Worm (Caenorhabditis elegans) whole organism, young adult: ENCODE results near the gene pes-8.

Experiments used
- B0336.3 ChIP-seq: fragments of 200-800 bp; sonication (Bioruptor generic); IDR thresholded peaks from 2 replicates; pipeline ENCODE4 v1.3.6; 2022; ENCODE audit warnings: missing genetic modification characterization, missing compliant biosample characterization
- Y53F4B.3 ChIP-seq: fragments of 200-800 bp; sonication (Bioruptor generic); IDR thresholded peaks from 2 replicates; pipeline ENCODE4 v1.3.6; 2022; ENCODE audit warnings: missing genetic modification reagents, missing genetic modification characterization, missing compliant biosample characterization
- Y53G8AR.9 ChIP-seq: fragments of 200-800 bp; sonication (Bioruptor generic); conservative IDR thresholded peaks from 2 replicates; pipeline ENCODE4 v1.3.6; 2022; ENCODE audit warnings: missing genetic modification reagents, missing genetic modification characterization, missing compliant biosample characterization
- ama-1 ChIP-seq, 3 experiments: fragments of 150-350 bp in 1 of 3; sonication (generic microtip) in 2 of 3; optimal IDR thresholded peaks; 2 replicates each; lab custom pipeline; 2014 to 2018; ENCODE audit warnings: missing biosample characterization in 2 of 3, missing genetic modification characterization in 2 of 3, missing genetic modification reagents in 2 of 3
- bed-2 ChIP-seq: fragments of 200-800 bp; sonication (Bioruptor generic); IDR thresholded peaks from 2 replicates; pipeline ENCODE4 v1.3.6; 2022; ENCODE audit warnings: missing genetic modification reagents, missing genetic modification characterization, missing compliant biosample characterization
- ceh-100 ChIP-seq: fragments of 200-800 bp; sonication (Bioruptor generic); IDR thresholded peaks from 2 replicates; pipeline ENCODE4 v1.3.6; 2022; ENCODE audit warnings: missing genetic modification reagents, missing genetic modification characterization, missing compliant biosample characterization
- egl-44 ChIP-seq: fragments of 200-800 bp; sonication (Bioruptor generic); IDR thresholded peaks from 2 replicates; pipeline ENCODE4 v1.3.6; 2022; ENCODE audit warnings: missing genetic modification reagents, missing genetic modification characterization, missing compliant biosample characterization
- lin-35 ChIP-seq, 3 experiments: fragments of 150-350 bp in 2 of 3; sonication (generic microtip) in 1 of 3; optimal IDR thresholded peaks; 2 replicates each; lab custom pipeline; 2014 to 2018; ENCODE audit warnings: missing biosample characterization in 3 of 3, missing genetic modification characterization in 3 of 3, missing genetic modification reagents in 3 of 3
- nhr-27 ChIP-seq: fragments of 200-800 bp; sonication (Bioruptor generic); optimal IDR thresholded peaks from 2 replicates; lab custom pipeline; 2018; ENCODE audit warnings: mild to moderate bottlenecking, missing genetic modification characterization, moderate library complexity, missing compliant biosample characterization
- nhr-90 ChIP-seq: sonication (generic microtip); optimal IDR thresholded peaks from 2 replicates; lab custom pipeline; 2016; ENCODE audit warnings: missing genotype, mild to moderate bottlenecking, missing genetic modification characterization, missing compliant biosample characterization
- snpc-4 ChIP-seq, 5 experiments: fragments of 150-350 bp in 1 of 5; sonication (generic microtip) in 4 of 5; optimal IDR thresholded peaks; 2 replicates each; lab custom pipeline; 2014 to 2018; ENCODE audit warnings: missing genetic modification characterization in 5 of 5, missing biosample characterization in 3 of 5, antibody characterized with exemption in 2 of 5, mild to moderate bottlenecking in 2 of 5, missing compliant biosample characterization in 2 of 5, missing genotype in 2 of 5, moderate library complexity in 2 of 5, missing genetic modification reagents in 1 of 5
- tlf-1 ChIP-seq: fragments of 200-800 bp; sonication (Bioruptor generic); optimal IDR thresholded peaks from 2 replicates; lab custom pipeline; 2018; ENCODE audit warnings: mild to moderate bottlenecking, missing genetic modification characterization, missing compliant biosample characterization
- unc-62 ChIP-seq: fragments of 150-350 bp; optimal IDR thresholded peaks from 2 replicates; lab custom pipeline; 2014; ENCODE audit warnings: missing biosample characterization, missing genetic modification reagents, missing genetic modification characterization
- ztf-28 ChIP-seq: fragments of 200-800 bp; sonication (Bioruptor generic); IDR thresholded peaks from 2 replicates; pipeline ENCODE4 v1.3.6; 2022; ENCODE audit warnings: missing genetic modification reagents, missing genetic modification characterization, missing compliant biosample characterization

ce11 chrX:9248083-9248805 lies 3.3 kb upstream of the pes-8 start:
- TF ChIP-seq lin-35 (GFP tag; optimal IDR thresholded peaks at IDR 0.05; lab: Kevin White, UChicago) (no peak), egl-44 (GFP tag; lab: Robert Waterston, UW) (no peak), unc-62 (GFP tag; lab: Kevin White, UChicago) (no peak), nhr-27 (no peak), snpc-4 (GFP tag; optimal IDR thresholded peaks at IDR 0.05; lab: Kevin White, UChicago) (no peak), snpc-4 (tag; optimal IDR thresholded peaks at IDR 0.05; lab: Kevin White, UChicago) (no peak), ceh-100 (GFP tag; lab: Robert Waterston, UW) (no peak), tlf-1 (GFP tag; lab: Kevin White, UChicago) (no peak), B0336.3 (GFP tag; lab: Robert Waterston, UW) (no peak), nhr-90 (tag; lab: Kevin White, UChicago) (no peak), ama-1 (optimal IDR thresholded peaks at IDR 0.05; lab: Kevin White, UChicago) (no peak), ama-1 (GFP tag; optimal IDR thresholded peaks at IDR 0.05; lab: Kevin White, UChicago) (no peak), ztf-28 (GFP tag; lab: Robert Waterston, UW) (no peak), Y53F4B.3 (GFP tag; lab: Robert Waterston, UW) (no peak), Y53G8AR.9 (GFP tag; lab: Robert Waterston, UW) (no peak), bed-2 (GFP tag; lab: Robert Waterston, UW) (no peak)
